Fruit fly (Drosophila melanogaster): ENCODE results near the gene CASK.

CASK gene

dm6 chr3R:21753974-21754373 lies 68.5 kb downstream of the CASK start, which contains the start of gene CG31198:
TSS of gene CG31198 (plus strand) at chr3R:21754324.
- TF ChIP-seq sr (GFP tag; IDR thresholded peaks at IDR 0.05): no peak
- TF ChIP-seq CG6791 (GFP tag; IDR thresholded peaks at IDR 0.05; ENCODE audit: partially characterized antibody): no peak
- TF ChIP-seq disco-r (GFP tag; optimal IDR thresholded peaks at IDR 0.05): no peak
- peak; percentile 62; the same call in 1 of the 2 replicates for TF ChIP-seq sens-2 (GFP tag; IDR thresholded peaks at IDR 0.05)
- peak; percentile 74 for TF ChIP-seq GATAe (GFP tag; conservative IDR thresholded peaks at IDR 0.05)
- no peak for TF ChIP-seq stwl (tag; optimal IDR thresholded peaks at IDR 0.05)
- peak; percentile 86 for TF ChIP-seq Hey (tag; optimal IDR thresholded peaks at IDR 0.05)
- no peak for TF ChIP-seq HLH4C (GFP tag; IDR thresholded peaks at IDR 0.05; ENCODE audit: partially characterized antibody)
- peak; percentile 66 for TF ChIP-seq grn (GFP tag; optimal IDR thresholded peaks at IDR 0.05)
- no peak for TF ChIP-seq Chrac-16 (GFP tag; optimal IDR thresholded peaks at IDR 0.05)
- TF ChIP-seq sug (tag; optimal IDR thresholded peaks at IDR 0.05): peak; percentile 65
- TF ChIP-seq B-H2 (GFP tag; optimal IDR thresholded peaks at IDR 0.05): no peak
- TF ChIP-seq CG34376 (GFP tag; optimal IDR thresholded peaks at IDR 0.05): peak; percentile 36
- peak in 1 of 2 experiments; percentile 72 for TF ChIP-seq Pdp1 (GFP tag; optimal IDR thresholded peaks at IDR 0.05)
- peak; percentile 42 for TF ChIP-seq exex (tag; optimal IDR thresholded peaks at IDR 0.05)
- TF ChIP-seq hbn (GFP tag; IDR thresholded peaks at IDR 0.05; ENCODE audit: partially characterized antibody): no peak
- no peak for TF ChIP-seq Opbp (GFP tag; IDR thresholded peaks at IDR 0.05; ENCODE audit: partially characterized antibody)

- TF ChIP-seq gro (GFP tag; optimal IDR thresholded peaks at IDR 0.05): no peak
- peak; percentile 42 for TF ChIP-seq exex (tag; optimal IDR thresholded peaks at IDR 0.05)
- TF ChIP-seq Atf3 (GFP tag; optimal IDR thresholded peaks at IDR 0.05): no peak
- TF ChIP-seq Ets65A (GFP tag): peak; percentile 17
- no peak for TF ChIP-seq CG18011 (GFP tag; optimal IDR thresholded peaks at IDR 0.05)
- TF ChIP-seq CG5180 (GFP tag; optimal IDR thresholded peaks at IDR 0.05): no peak
- peak; percentile 46 for TF ChIP-seq CG34376 (GFP tag; optimal IDR thresholded peaks at IDR 0.05)
- TF ChIP-seq eyg (GFP tag; optimal IDR thresholded peaks at IDR 0.05): no peak
- TF ChIP-seq sug (tag; optimal IDR thresholded peaks at IDR 0.05): peak; percentile 41
- TF ChIP-seq CG2199 (GFP tag; IDR thresholded peaks at IDR 0.05): 0 out of 3 replicates have a peak, but pooled peaks have one; percentile 3
- no peak for TF ChIP-seq Optix (GFP tag; IDR thresholded peaks at IDR 0.05)
- TF ChIP-seq sd (tag; optimal IDR thresholded peaks at IDR 0.05): peak; percentile 82
- no peak for TF ChIP-seq CG10431 (GFP tag; optimal IDR thresholded peaks at IDR 0.05)
- TF ChIP-seq NC2β (GFP tag; optimal IDR thresholded peaks at IDR 0.05): no peak
- no peak for TF ChIP-seq bigmax (GFP tag; optimal IDR thresholded peaks at IDR 0.05)
Measured at dm6 chr3R:21753099-21753498, 69.4 kb downstream of the CASK start.

- no peak for TF ChIP-seq Ets97D (GFP tag; optimal IDR thresholded peaks at IDR 0.05)
- no peak for TF ChIP-seq seq (GFP tag; IDR thresholded peaks at IDR 0.05)
- TF ChIP-seq odd (GFP tag; optimal IDR thresholded peaks at IDR 0.05): no peak
- no peak for TF ChIP-seq CG13775 (GFP tag; optimal IDR thresholded peaks at IDR 0.05)
- no peak for TF ChIP-seq kah (GFP tag; optimal IDR thresholded peaks at IDR 0.05)
- no peak for TF ChIP-seq sima (GFP tag; optimal IDR thresholded peaks at IDR 0.05)
- TF ChIP-seq grn (GFP tag; optimal IDR thresholded peaks at IDR 0.05): peak; percentile 71
- TF ChIP-seq CG34376 (GFP tag; optimal IDR thresholded peaks at IDR 0.05): peak; percentile 95
- TF ChIP-seq mirr (GFP tag; optimal IDR thresholded peaks at IDR 0.05): peak; percentile 56
- TF ChIP-seq sug (tag; optimal IDR thresholded peaks at IDR 0.05): peak; percentile 76
- TF ChIP-seq exex (tag; optimal IDR thresholded peaks at IDR 0.05): peak; percentile 93
- no peak for TF ChIP-seq C15 (GFP tag; IDR thresholded peaks at IDR 0.05)
- no peak for TF ChIP-seq pan (optimal IDR thresholded peaks at IDR 0.05)
- no peak for TF ChIP-seq pan (GFP tag; optimal IDR thresholded peaks at IDR 0.05 in 1 of 2, IDR thresholded peaks at IDR 0.05 in 1 of 2)
- TF ChIP-seq CG3281 (GFP tag; optimal IDR thresholded peaks at IDR 0.05): peak; percentile 10
- no peak for TF ChIP-seq Dref (GFP tag; IDR thresholded peaks at IDR 0.05)
- TF ChIP-seq CG2678 (tag; optimal IDR thresholded peaks at IDR 0.05): peak; percentile 4
- peak; percentile 4 for TF ChIP-seq CG18599 (GFP tag; optimal IDR thresholded peaks at IDR 0.05)
- no peak for TF ChIP-seq btn (GFP tag; optimal IDR thresholded peaks at IDR 0.05)
- TF ChIP-seq CG9797 (GFP tag; optimal IDR thresholded peaks at IDR 0.05): no peak
- peak; percentile 35; the same call in 1 of the 2 replicates for TF ChIP-seq GATAe (GFP tag; conservative IDR thresholded peaks at IDR 0.05)
- peak in 1 of 2 experiments; percentile 39 for TF ChIP-seq Pdp1 (GFP tag; optimal IDR thresholded peaks at IDR 0.05)
Measured at dm6 chr3R:21748954-21749920, 73.2 kb downstream of the CASK start, which contains the start of gene CG31233. TSS of gene CG31233 (plus strand) at chr3R:21749853.
